Fruit fly (Drosophila melanogaster) whole organism, embryonic: ENCODE data around the gene CG32026.

ENCODE experiments used
- B-H2 ChIP-seq: fragments of 200-800 bp; sonication (Bioruptor generic); optimal IDR thresholded peaks from 2 replicates; lab custom pipeline; 2018; ENCODE audit warnings: missing biosample characterization, mild to moderate bottlenecking, missing genetic modification characterization
- Blimp-1 ChIP-seq: fragments of 200-800 bp; sonication (Bioruptor generic); optimal IDR thresholded peaks from 3 replicates; lab custom pipeline; 2018; ENCODE audit warnings: missing biosample characterization, missing genetic modification characterization, mild to moderate bottlenecking, moderate library complexity, missing genetic modification reagents
- BtbVII ChIP-seq: fragments of 200-800 bp; sonication (Bioruptor generic); optimal IDR thresholded peaks from 3 replicates; lab custom pipeline; 2017; ENCODE audit warnings: missing biosample characterization, mild to moderate bottlenecking, missing genetic modification characterization
- CG10543 ChIP-seq: fragments of 200-800 bp; sonication (Bioruptor generic); optimal IDR thresholded peaks from 3 replicates; lab custom pipeline; 2017; ENCODE audit warnings: missing biosample characterization, mild to moderate bottlenecking, missing genetic modification characterization, moderate library complexity
- CG11723 ChIP-seq: fragments of 200-800 bp; sonication (Bioruptor generic); optimal IDR thresholded peaks from 2 replicates; lab custom pipeline; 2017; ENCODE audit warnings: missing biosample characterization, mild to moderate bottlenecking, missing genetic modification characterization
- CG13296 ChIP-seq: fragments of 200-800 bp; sonication (Bioruptor generic); optimal IDR thresholded peaks from 3 replicates; lab custom pipeline; 2018; ENCODE audit warnings: missing biosample characterization, mild to moderate bottlenecking, missing genetic modification characterization
- CG14965 ChIP-seq: fragments of 200-800 bp; sonication (Bioruptor generic); optimal IDR thresholded peaks from 2 replicates; lab custom pipeline; 2016; ENCODE audit warnings: missing biosample characterization, missing genetic modification characterization, borderline replicate concordance
- CG15479 ChIP-seq: fragments of 200-800 bp; sonication (Bioruptor generic); optimal IDR thresholded peaks from 3 replicates; lab custom pipeline; 2019; ENCODE audit warnings: missing biosample characterization, mild to moderate bottlenecking, missing genetic modification characterization, moderate library complexity
- CG1602 ChIP-seq: fragments of 200-800 bp; sonication (Bioruptor generic); optimal IDR thresholded peaks from 3 replicates; lab custom pipeline; 2016; ENCODE audit warnings: missing biosample characterization, missing genetic modification characterization
- CG1647 ChIP-seq: fragments of 200-800 bp; sonication (Bioruptor generic); optimal IDR thresholded peaks from 3 replicates; lab custom pipeline; 2016; ENCODE audit warnings: missing biosample characterization, missing genetic modification characterization
- CG16813 ChIP-seq: fragments of 200-800 bp; sonication (Bioruptor generic); IDR thresholded peaks from 3 replicates; pipeline ENCODE4 v1.3.6; 2022; ENCODE audit warnings: missing biosample characterization, missing genetic modification characterization; ENCODE audit not compliant: partially characterized antibody
- CG31365 ChIP-seq: fragments of 200-800 bp; sonication (Bioruptor generic); optimal IDR thresholded peaks from 2 replicates; lab custom pipeline; 2018; ENCODE audit warnings: missing biosample characterization, mild to moderate bottlenecking, missing genetic modification characterization
- CG31441 ChIP-seq: fragments of 200-800 bp; sonication (Bioruptor generic); IDR thresholded peaks from 2 replicates; pipeline ENCODE4 v1.3.6; 2022; ENCODE audit warnings: missing biosample characterization, missing genetic modification characterization
- CG43689 ChIP-seq: fragments of 200-800 bp; sonication (Bioruptor generic); IDR thresholded peaks from 2 replicates; pipeline ENCODE4 v1.3.6; 2022; ENCODE audit warnings: missing biosample characterization, missing genetic modification characterization
- CG6791 ChIP-seq: fragments of 200-800 bp; sonication (Bioruptor generic); IDR thresholded peaks from 3 replicates; pipeline ENCODE4 v1.3.6; 2022; ENCODE audit warnings: missing biosample characterization, missing genetic modification characterization; ENCODE audit not compliant: partially characterized antibody
- CG8944 ChIP-seq: fragments of 200-800 bp; sonication (Bioruptor generic); optimal IDR thresholded peaks from 3 replicates; lab custom pipeline; 2016; ENCODE audit warnings: missing biosample characterization, missing genetic modification characterization
- CG9437 ChIP-seq: fragments of 200-800 bp; sonication (Bioruptor generic); optimal IDR thresholded peaks from 2 replicates; lab custom pipeline; 2018; ENCODE audit warnings: missing biosample characterization, mild to moderate bottlenecking, missing genetic modification characterization
- D19A ChIP-seq: fragments of 200-800 bp; optimal IDR thresholded peaks from 3 replicates; lab custom pipeline; 2019; ENCODE audit warnings: missing biosample characterization, mild to moderate bottlenecking, missing genetic modification characterization, moderate library complexity
- Ets97D ChIP-seq: fragments of 200-800 bp; sonication (Bioruptor generic); optimal IDR thresholded peaks from 3 replicates; lab custom pipeline; 2016; ENCODE audit warnings: missing biosample characterization, missing genetic modification characterization
- Fer1 ChIP-seq: fragments of 200-800 bp; sonication (Bioruptor generic); optimal IDR thresholded peaks from 2 replicates; lab custom pipeline; 2017; ENCODE audit warnings: missing biosample characterization, mild to moderate bottlenecking, missing genetic modification characterization
- H15 ChIP-seq: fragments of 200-800 bp; sonication (Bioruptor generic); IDR thresholded peaks from 3 replicates; pipeline ENCODE4 v1.3.6; 2022; ENCODE audit warnings: missing biosample characterization, missing genetic modification characterization
- HLH3B ChIP-seq: fragments of 200-800 bp; sonication (Bioruptor generic); IDR thresholded peaks from 2 replicates; pipeline ENCODE4 v1.3.6; 2022; ENCODE audit warnings: missing biosample characterization, missing genetic modification characterization
- Hey ChIP-seq: fragments of 200-800 bp; sonication (Bioruptor generic); optimal IDR thresholded peaks from 3 replicates; lab custom pipeline; 2018; ENCODE audit warnings: missing biosample characterization, mild to moderate bottlenecking, missing genetic modification characterization
- Hr51 ChIP-seq, 2 experiments: fragments of 200-800 bp; sonication (Bioruptor generic); optimal IDR thresholded peaks; 2 replicates in 1 of 2; 3 replicates in 1 of 2; lab custom pipeline; 2016 to 2018; ENCODE audit warnings: missing biosample characterization in 2 of 2, missing genetic modification characterization in 2 of 2, mild to moderate bottlenecking in 1 of 2, moderate library complexity in 1 of 2
- Hr78 ChIP-seq, 2 experiments: fragments of 200-800 bp in 1 of 2; fragments of >200 bp in 1 of 2; sonication (Bioruptor generic) in 1 of 2; optimal IDR thresholded peaks; 2 replicates each; lab custom pipeline; 2017 to 2019; ENCODE audit warnings: missing biosample characterization in 2 of 2, missing genetic modification characterization in 2 of 2, mild to moderate bottlenecking in 1 of 2, moderate library complexity in 1 of 2
- Kr ChIP-seq: fragments of 200-800 bp; sonication (Bioruptor generic); optimal IDR thresholded peaks from 2 replicates; lab custom pipeline; 2017; ENCODE audit warnings: missing biosample characterization, mild to moderate bottlenecking, missing genetic modification characterization
- MESR4 ChIP-seq: fragments of 200-800 bp; sonication (Bioruptor generic); optimal IDR thresholded peaks from 2 replicates; lab custom pipeline; 2018; ENCODE audit warnings: missing biosample characterization, mild to moderate bottlenecking, missing genetic modification characterization, moderate library complexity
- Mad ChIP-seq: fragments of 200-800 bp; sonication (Bioruptor generic); optimal IDR thresholded peaks from 2 replicates; lab custom pipeline; 2016; ENCODE audit warnings: missing biosample characterization, missing genetic modification characterization
- Med ChIP-seq: fragments of 200-800 bp; sonication (Bioruptor generic); peaks from one replicate; lab custom pipeline; 2016; ENCODE audit warnings: missing biosample characterization, missing genetic modification characterization, mild to moderate bottlenecking, inconsistent platforms, moderate library complexity
- NC2β ChIP-seq: fragments of 200-800 bp; sonication (Bioruptor generic); optimal IDR thresholded peaks from 2 replicates; lab custom pipeline; 2016; ENCODE audit warnings: missing biosample characterization, missing genetic modification characterization
- Sox102F ChIP-seq: fragments of 200-800 bp; sonication (Bioruptor generic); optimal IDR thresholded peaks from 2 replicates; lab custom pipeline; 2018; ENCODE audit warnings: missing biosample characterization, mild to moderate bottlenecking, missing genetic modification characterization, moderate library complexity
- Ssrp ChIP-seq: fragments of 200-800 bp; sonication (Bioruptor generic); optimal IDR thresholded peaks from 2 replicates; lab custom pipeline; 2018; ENCODE audit warnings: missing biosample characterization, mild to moderate bottlenecking, missing genetic modification characterization, moderate library complexity
- btn ChIP-seq: fragments of 200-800 bp; sonication (Bioruptor generic); optimal IDR thresholded peaks from 2 replicates; lab custom pipeline; 2016; ENCODE audit warnings: missing biosample characterization, missing genetic modification characterization
- cas ChIP-seq: fragments of 200-800 bp; sonication (Bioruptor generic); IDR thresholded peaks from 2 replicates; pipeline ENCODE4 v1.3.6; 2022; ENCODE audit warnings: missing biosample characterization, missing genetic modification characterization
- chif ChIP-seq, 2 experiments: fragments of 200-800 bp; sonication (Bioruptor generic); optimal IDR thresholded peaks; 3 replicates each; lab custom pipeline; 2016; ENCODE audit warnings: missing biosample characterization in 2 of 2, missing genetic modification characterization in 2 of 2
- chinmo ChIP-seq: fragments of 200-800 bp; sonication (Bioruptor generic); IDR thresholded peaks from 4 replicates; pipeline ENCODE4 v1.3.6; 2022; ENCODE audit warnings: missing biosample characterization, missing genetic modification characterization; ENCODE audit not compliant: partially characterized antibody
- croc ChIP-seq: fragments of 200-800 bp; sonication (Bioruptor generic); conservative IDR thresholded peaks from 3 replicates; pipeline ENCODE4 v1.3.6; 2022; ENCODE audit warnings: missing biosample characterization, missing genetic modification characterization
- gce ChIP-seq: fragments of 200-800 bp; sonication (Bioruptor generic); IDR thresholded peaks from 3 replicates; pipeline ENCODE4 v1.3.6; 2022; ENCODE audit warnings: missing biosample characterization, missing genetic modification characterization
- gsb-n ChIP-seq: fragments of 200-800 bp; sonication (Bioruptor generic); optimal IDR thresholded peaks from 3 replicates; lab custom pipeline; 2018; ENCODE audit warnings: missing biosample characterization, mild to moderate bottlenecking, missing genetic modification characterization
- hkb ChIP-seq, 2 experiments: fragments of 200-800 bp in 1 of 2; fragments of >200 bp in 1 of 2; sonication (Bioruptor generic) in 1 of 2; IDR thresholded peaks in 1 of 2; optimal IDR thresholded peaks in 1 of 2; 2 replicates each; pipeline versions ENCODE4 v1.3.6 to Lab custom; 2017 to 2022; ENCODE audit warnings: missing biosample characterization in 1 of 2, missing genetic modification characterization in 1 of 2
- nerfin-1 ChIP-seq: fragments of 200-800 bp; sonication (Bioruptor generic); optimal IDR thresholded peaks from 3 replicates; lab custom pipeline; 2019; ENCODE audit warnings: missing biosample characterization, mild to moderate bottlenecking, missing genetic modification characterization, moderate library complexity
- pum ChIP-seq: fragments of 200-800 bp; sonication (Bioruptor generic); optimal IDR thresholded peaks from 2 replicates; lab custom pipeline; 2016; ENCODE audit warnings: missing biosample characterization, missing genetic modification characterization
- scrt ChIP-seq: fragments of 200-800 bp; sonication (Bioruptor generic); optimal IDR thresholded peaks from 2 replicates; lab custom pipeline; 2018; ENCODE audit warnings: missing biosample characterization, mild to moderate bottlenecking, missing genetic modification characterization, moderate library complexity
- sens ChIP-seq: fragments of 200-800 bp; sonication (Bioruptor generic); peaks from one replicate; lab custom pipeline; 2016; ENCODE audit warnings: missing biosample characterization, missing genetic modification characterization
- so ChIP-seq: fragments of 200-800 bp; sonication (Bioruptor generic); IDR thresholded peaks from 3 replicates; pipeline ENCODE4 v1.3.6; 2022; ENCODE audit warnings: missing biosample characterization, missing genetic modification characterization
- toy ChIP-seq: fragments of 200-800 bp; sonication (Bioruptor generic); IDR thresholded peaks from 2 replicates; pipeline ENCODE4 v1.3.6; 2022; ENCODE audit warnings: missing biosample characterization, missing genetic modification characterization
- vvl ChIP-seq: fragments of 200-800 bp; sonication (Bioruptor generic); IDR thresholded peaks from 2 replicates; pipeline ENCODE4 v1.3.6; 2022; ENCODE audit warnings: missing biosample characterization, missing genetic modification characterization
- wor ChIP-seq: fragments of 200-800 bp; sonication (Bioruptor generic); IDR thresholded peaks from 2 replicates; pipeline ENCODE4 v1.3.6; 2022; ENCODE audit warnings: missing biosample characterization, missing genetic modification characterization
- z ChIP-seq: fragments of 200-800 bp; sonication (Bioruptor generic); IDR thresholded peaks from 3 replicates; pipeline ENCODE4 v1.3.6; 2022; ENCODE audit warnings: missing biosample characterization, missing genetic modification characterization
- zen ChIP-seq: fragments of 200-800 bp; sonication (Bioruptor generic); optimal IDR thresholded peaks from 3 replicates; lab custom pipeline; 2018; ENCODE audit warnings: missing biosample characterization, mild to moderate bottlenecking, missing genetic modification characterization, moderate library complexity

The CG32026 gene

dm6 chr3L:8826038-8826437 is 10.2 kb upstream of the CG32026 start (continued):
- TF ChIP-seq NC2β (GFP tag; lab: Kevin White, UChicago) (no peak), CG15479 (GFP tag; lab: Kevin White, UChicago) (no peak), chinmo (GFP tag; lab: Robert Waterston, UW) (no peak), CG16813 (GFP tag; lab: Robert Waterston, UW) (no peak), wor (GFP tag; lab: Robert Waterston, UW) (no peak), BtbVII (GFP tag; lab: Kevin White, UChicago) (no peak), CG43689 (GFP tag; lab: Robert Waterston, UW) (no peak), B-H2 (GFP tag; lab: Kevin White, UChicago) (no peak), Ssrp (no peak), z (GFP tag; lab: Robert Waterston, UW) (no peak), Hr78 (GFP tag; optimal IDR thresholded peaks at IDR 0.05; lab: Kevin White, UChicago) (no peak), CG10543 (GFP tag; lab: Kevin White, UChicago) (no peak), CG13296 (GFP tag; lab: Kevin White, UChicago) (no peak), sens (GFP tag; lab: Kevin White, UChicago) (no peak), croc (no peak), scrt (GFP tag; lab: Kevin White, UChicago) (no peak), Ets97D (GFP tag; lab: Kevin White, UChicago) (no peak), CG11723 (GFP tag; lab: Kevin White, UChicago) (no peak), Mad (GFP tag; lab: Kevin White, UChicago) (no peak), Sox102F (GFP tag; lab: Kevin White, UChicago) (no peak), Kr (no peak), gce (no peak), CG9437 (GFP tag; lab: Kevin White, UChicago) (no peak), MESR4 (no peak), H15 (GFP tag; lab: Robert Waterston, UW) (no peak), cas (GFP tag; lab: Robert Waterston, UW) (no peak), so (GFP tag; lab: Robert Waterston, UW) (0 out of 3 replicates have a peak, but pooled peaks have one; percentile 29), nerfin-1 (tag; lab: Kevin White, UChicago) (no peak), toy (no peak), Hey (tag; lab: Kevin White, UChicago) (no peak), Fer1 (GFP tag; lab: Kevin White, UChicago) (no peak), pum (GFP tag; lab: Kevin White, UChicago) (no peak), CG8944 (GFP tag; lab: Kevin White, UChicago) (no peak), D19A (tag; lab: Kevin White, UChicago) (no peak), hkb (optimal IDR thresholded peaks at IDR 0.05; lab: Kevin White, UChicago) (no peak), hkb (GFP tag; IDR thresholded peaks at IDR 0.05; lab: Robert Waterston, UW) (0 out of 2 replicates have a peak, but pooled peaks have one; percentile 14), gsb-n (tag; lab: Kevin White, UChicago) (no peak), CG31441 (GFP tag; lab: Robert Waterston, UW) (no peak), chif (GFP tag; optimal IDR thresholded peaks at IDR 0.05; lab: Kevin White, UChicago) (no peak), zen (peak; percentile 94), vvl (GFP tag; lab: Robert Waterston, UW) (0 out of 2 replicates have a peak, but pooled peaks have one; percentile 6), CG6791 (0 out of 3 replicates have a peak, but pooled peaks have one; percentile 31), HLH3B (no peak), CG14965 (GFP tag; lab: Kevin White, UChicago) (no peak), Blimp-1 (peak; percentile 36), Hr51 (GFP tag; optimal IDR thresholded peaks at IDR 0.05; lab: Kevin White, UChicago) (no peak), CG1647 (GFP tag; lab: Kevin White, UChicago) (no peak), Med (peak; percentile 4), btn (no peak), CG31365 (tag; lab: Kevin White, UChicago) (no peak), CG1602 (GFP tag; lab: Kevin White, UChicago) (no peak)
